Fruit fly (Drosophila melanogaster) whole organism, embryonic: ENCODE measurements around the gene CG4004.

ENCODE experiments used
- Abd-B ChIP-seq: fragments of 200-800 bp; sonication (Bioruptor generic); optimal IDR thresholded peaks from 2 replicates; lab custom pipeline; 2018; ENCODE audit warnings: missing biosample characterization, mild to moderate bottlenecking, missing genetic modification characterization, moderate library complexity
- CG10366 ChIP-seq: fragments of 200-800 bp; sonication (Bioruptor generic); IDR thresholded peaks from 2 replicates; pipeline ENCODE4 v1.3.6; 2022; ENCODE audit warnings: missing biosample characterization, missing genetic modification characterization
- CG11247 ChIP-seq: fragments of 200-800 bp; sonication (Bioruptor generic); IDR thresholded peaks from 2 replicates; pipeline ENCODE4 v1.3.6; 2022; ENCODE audit warnings: missing biosample characterization, missing genetic modification characterization
- CG12219 ChIP-seq: fragments of 200-800 bp; sonication (Bioruptor generic); optimal IDR thresholded peaks from 3 replicates; lab custom pipeline; 2018; ENCODE audit warnings: missing biosample characterization, mild to moderate bottlenecking, missing genetic modification characterization
- CG15011 ChIP-seq: fragments of 200-800 bp; sonication (Bioruptor generic); optimal IDR thresholded peaks from 3 replicates; lab custom pipeline; 2018; ENCODE audit warnings: missing biosample characterization, mild to moderate bottlenecking, missing genetic modification characterization
- CG15514 ChIP-seq: fragments of 200-800 bp; sonication (Bioruptor generic); optimal IDR thresholded peaks from 3 replicates; lab custom pipeline; 2017; ENCODE audit warnings: missing biosample characterization, missing genetic modification characterization, mild to moderate bottlenecking, moderate library complexity, missing genetic modification reagents
- CG1603 ChIP-seq: fragments of 200-800 bp; sonication (Bioruptor generic); optimal IDR thresholded peaks from 2 replicates; lab custom pipeline; 2019; ENCODE audit warnings: missing biosample characterization, mild to moderate bottlenecking, missing genetic modification characterization, moderate library complexity
- CG1647 ChIP-seq: fragments of 200-800 bp; sonication (Bioruptor generic); optimal IDR thresholded peaks from 3 replicates; lab custom pipeline; 2016; ENCODE audit warnings: missing biosample characterization, missing genetic modification characterization
- CG2199 ChIP-seq: fragments of 200-800 bp; sonication (Bioruptor generic); IDR thresholded peaks from 3 replicates; pipeline ENCODE4 v1.3.6; 2022; ENCODE audit warnings: missing biosample characterization, missing genetic modification characterization
- CG33213 ChIP-seq: fragments of 200-800 bp; sonication (Bioruptor generic); optimal IDR thresholded peaks from 3 replicates; lab custom pipeline; 2016; ENCODE audit warnings: missing biosample characterization, missing genetic modification characterization
- CG4360 ChIP-seq: fragments of 200-800 bp; sonication (Bioruptor generic); IDR thresholded peaks from 2 replicates; pipeline ENCODE4 v1.3.6; 2022; ENCODE audit warnings: missing biosample characterization, missing genetic modification characterization
- CG4404 ChIP-seq: fragments of 200-800 bp; sonication (Bioruptor generic); IDR thresholded peaks from 2 replicates; pipeline ENCODE4 v1.3.6; 2022; ENCODE audit warnings: missing biosample characterization, missing genetic modification characterization
- CG4617 ChIP-seq: fragments of 200-800 bp; sonication (Bioruptor generic); optimal IDR thresholded peaks from 3 replicates; lab custom pipeline; 2016; ENCODE audit warnings: missing biosample characterization, missing genetic modification characterization, borderline replicate concordance
- CG4730 ChIP-seq: fragments of 200-800 bp; sonication (Bioruptor generic); IDR thresholded peaks from 2 replicates; pipeline ENCODE4 v1.3.6; 2022; ENCODE audit warnings: missing biosample characterization, missing genetic modification characterization
- CG6654 ChIP-seq: fragments of 200-800 bp; sonication (Bioruptor generic); optimal IDR thresholded peaks from 2 replicates; lab custom pipeline; 2017; ENCODE audit warnings: missing biosample characterization, mild to moderate bottlenecking, missing genetic modification characterization
- CG7357 ChIP-seq: fragments of 200-800 bp; sonication (Bioruptor generic); IDR thresholded peaks from 3 replicates; pipeline ENCODE4 v1.3.6; 2022; ENCODE audit warnings: missing biosample characterization, missing genetic modification characterization
- CG7928 ChIP-seq: fragments of 200-800 bp; sonication (Bioruptor generic); optimal IDR thresholded peaks from 2 replicates; lab custom pipeline; 2017; ENCODE audit warnings: missing biosample characterization, mild to moderate bottlenecking, missing genetic modification characterization
- CG7963 ChIP-seq: fragments of 200-800 bp; sonication (Bioruptor generic); IDR thresholded peaks from 3 replicates; pipeline ENCODE4 v1.3.6; 2022; ENCODE audit warnings: missing biosample characterization, missing genetic modification characterization; ENCODE audit not compliant: partially characterized antibody
- CG8290 ChIP-seq, 3 experiments: fragments of 200-800 bp; sonication (Bioruptor generic); optimal IDR thresholded peaks; 2 replicates each; lab custom pipeline; 2016 to 2019; ENCODE audit warnings: missing biosample characterization in 3 of 3, missing genetic modification characterization in 3 of 3, mild to moderate bottlenecking in 2 of 3, moderate library complexity in 1 of 3
- CG8388 ChIP-seq: fragments of 200-800 bp; sonication (Bioruptor generic); optimal IDR thresholded peaks from 2 replicates; lab custom pipeline; 2019; ENCODE audit warnings: missing biosample characterization, mild to moderate bottlenecking, missing genetic modification characterization, moderate library complexity
- CG9727 ChIP-seq: fragments of 200-800 bp; sonication (Bioruptor generic); optimal IDR thresholded peaks from 3 replicates; lab custom pipeline; 2017; ENCODE audit warnings: missing biosample characterization, mild to moderate bottlenecking, missing genetic modification characterization
- CoRest ChIP-seq: fragments of 200-800 bp; sonication (Bioruptor generic); optimal IDR thresholded peaks from 3 replicates; lab custom pipeline; 2018; ENCODE audit warnings: missing biosample characterization, mild to moderate bottlenecking, missing genetic modification characterization, moderate library complexity
- Doc2 ChIP-seq: fragments of 200-800 bp; sonication (Bioruptor generic); IDR thresholded peaks from 2 replicates; pipeline ENCODE4 v1.3.6; 2022; ENCODE audit warnings: missing biosample characterization, missing genetic modification characterization
- HLHmδ ChIP-seq: fragments of 200-800 bp; sonication (Bioruptor generic); optimal IDR thresholded peaks from 2 replicates; lab custom pipeline; 2018; ENCODE audit warnings: missing biosample characterization, mild to moderate bottlenecking, missing genetic modification characterization, moderate library complexity
- Hand ChIP-seq: fragments of 200-800 bp; sonication (Bioruptor generic); optimal IDR thresholded peaks from 2 replicates; lab custom pipeline; 2017; ENCODE audit warnings: mild to moderate bottlenecking, missing biosample characterization, missing genetic modification reagents, missing genetic modification characterization
- NfI ChIP-seq: fragments of 200-800 bp; sonication (Bioruptor generic); optimal IDR thresholded peaks from 3 replicates; lab custom pipeline; 2018; ENCODE audit warnings: missing biosample characterization, mild to moderate bottlenecking, missing genetic modification characterization, moderate library complexity
- Side ChIP-seq: fragments of 200-800 bp; sonication (Bioruptor generic); optimal IDR thresholded peaks from 2 replicates; lab custom pipeline; 2016; ENCODE audit warnings: missing biosample characterization, missing genetic modification characterization
- btn ChIP-seq: fragments of 200-800 bp; sonication (Bioruptor generic); optimal IDR thresholded peaks from 2 replicates; lab custom pipeline; 2016; ENCODE audit warnings: missing biosample characterization, missing genetic modification characterization
- ci ChIP-seq: fragments of 200-800 bp; sonication (Bioruptor generic); IDR thresholded peaks from 3 replicates; pipeline ENCODE4 v1.3.6; 2022; ENCODE audit warnings: missing biosample characterization, missing genetic modification characterization
- disco-r ChIP-seq: fragments of 200-800 bp; sonication (Bioruptor generic); optimal IDR thresholded peaks from 2 replicates; lab custom pipeline; 2016; ENCODE audit warnings: missing biosample characterization, missing genetic modification characterization
- dmrt99B ChIP-seq: fragments of 200-800 bp; sonication (Bioruptor generic); optimal IDR thresholded peaks from 2 replicates; lab custom pipeline; 2018; ENCODE audit warnings: missing biosample characterization, mild to moderate bottlenecking, missing genetic modification characterization, moderate library complexity
- dysf ChIP-seq: fragments of 200-800 bp; sonication (Bioruptor generic); IDR thresholded peaks from 3 replicates; pipeline ENCODE4 v1.3.6; 2022; ENCODE audit warnings: missing biosample characterization, missing genetic modification characterization
- esg ChIP-seq: fragments of 200-800 bp; sonication (Bioruptor generic); conservative IDR thresholded peaks from 2 replicates; pipeline ENCODE4 v1.3.6; 2022; ENCODE audit warnings: missing biosample characterization, missing genetic modification characterization
- grau ChIP-seq: fragments of 200-800 bp; optimal IDR thresholded peaks from 3 replicates; lab custom pipeline; 2019; ENCODE audit warnings: missing biosample characterization, mild to moderate bottlenecking, missing genetic modification characterization, moderate library complexity
- insv ChIP-seq, 2 experiments: fragments of 200-800 bp; sonication (Bioruptor generic); optimal IDR thresholded peaks; 3 replicates each; lab custom pipeline; 2016 to 2018; ENCODE audit warnings: missing biosample characterization in 2 of 2, missing genetic modification characterization in 2 of 2
- jing ChIP-seq: fragments of 200-800 bp; sonication (Bioruptor generic); optimal IDR thresholded peaks from 2 replicates; lab custom pipeline; 2018; ENCODE audit warnings: missing biosample characterization, mild to moderate bottlenecking, missing genetic modification characterization
- jumu ChIP-seq: fragments of 200-800 bp; sonication (Bioruptor generic); optimal IDR thresholded peaks from 3 replicates; lab custom pipeline; 2016; ENCODE audit warnings: missing biosample characterization, missing genetic modification characterization
- ken ChIP-seq: fragments of 200-800 bp; sonication (Bioruptor generic); IDR thresholded peaks from 3 replicates; pipeline ENCODE4 v1.3.6; 2022; ENCODE audit warnings: missing biosample characterization, missing genetic modification characterization
- knrl ChIP-seq: fragments of 200-800 bp; sonication (Bioruptor generic); IDR thresholded peaks from 3 replicates; pipeline ENCODE4 v1.3.6; 2022; ENCODE audit warnings: missing biosample characterization, missing genetic modification characterization; ENCODE audit not compliant: partially characterized antibody
- nau ChIP-seq: fragments of 200-800 bp; sonication (Bioruptor generic); optimal IDR thresholded peaks from 3 replicates; lab custom pipeline; 2017; ENCODE audit warnings: missing biosample characterization, mild to moderate bottlenecking, missing genetic modification characterization, missing genetic modification reagents
- pb ChIP-seq: fragments of 200-800 bp; sonication (Bioruptor generic); optimal IDR thresholded peaks from 3 replicates; lab custom pipeline; 2016; ENCODE audit warnings: missing biosample characterization, missing genetic modification characterization
- peb ChIP-seq: fragments of 200-800 bp; sonication (Bioruptor generic); IDR thresholded peaks from 2 replicates; pipeline ENCODE4 v1.3.6; 2022; ENCODE audit warnings: missing biosample characterization, missing genetic modification characterization
- pros ChIP-seq: fragments of 200-800 bp; sonication (Bioruptor generic); optimal IDR thresholded peaks from 3 replicates; lab custom pipeline; 2019; ENCODE audit warnings: missing biosample characterization, mild to moderate bottlenecking, missing genetic modification characterization, moderate library complexity
- ro ChIP-seq: fragments of 200-800 bp; sonication (Bioruptor generic); IDR thresholded peaks from 2 replicates; pipeline ENCODE4 v1.3.6; 2022; ENCODE audit warnings: missing biosample characterization, missing genetic modification characterization
- run ChIP-seq: fragments of 200-800 bp; sonication (Bioruptor generic); optimal IDR thresholded peaks from 3 replicates; lab custom pipeline; 2018; ENCODE audit warnings: missing biosample characterization, mild to moderate bottlenecking, missing genetic modification characterization
- salm ChIP-seq: fragments of 200-800 bp; sonication (Bioruptor generic); optimal IDR thresholded peaks from 2 replicates; lab custom pipeline; 2018; ENCODE audit warnings: missing biosample characterization, mild to moderate bottlenecking, missing genetic modification characterization
- sc ChIP-seq, 3 experiments: fragments of >200 bp in 2 of 3; fragments of 200-800 bp in 1 of 3; sonication (Bioruptor generic) in 1 of 3; optimal IDR thresholded peaks; 2 replicates in 2 of 3; 3 replicates in 1 of 3; lab custom pipeline; 2017; ENCODE audit warnings: mild to moderate bottlenecking in 1 of 3, missing biosample characterization in 1 of 3, missing genetic modification characterization in 1 of 3, missing genetic modification reagents in 1 of 3
- sd ChIP-seq: fragments of 200-800 bp; sonication (Bioruptor generic); optimal IDR thresholded peaks from 3 replicates; lab custom pipeline; 2018; ENCODE audit warnings: missing biosample characterization, mild to moderate bottlenecking, missing genetic modification characterization, moderate library complexity
- stc ChIP-seq: fragments of 200-800 bp; sonication (Bioruptor generic); IDR thresholded peaks from 2 replicates; pipeline ENCODE4 v1.3.6; 2022; ENCODE audit warnings: missing biosample characterization, missing genetic modification characterization
- trem ChIP-seq: fragments of 200-800 bp; optimal IDR thresholded peaks from 3 replicates; lab custom pipeline; 2019; ENCODE audit warnings: missing biosample characterization, mild to moderate bottlenecking, missing genetic modification characterization, moderate library complexity
- vnd ChIP-seq: fragments of 200-800 bp; sonication (Bioruptor generic); IDR thresholded peaks from 3 replicates; pipeline ENCODE4 v1.3.6; 2022; ENCODE audit warnings: missing biosample characterization, missing genetic modification characterization; ENCODE audit not compliant: partially characterized antibody

The CG4004 gene

DNA sequence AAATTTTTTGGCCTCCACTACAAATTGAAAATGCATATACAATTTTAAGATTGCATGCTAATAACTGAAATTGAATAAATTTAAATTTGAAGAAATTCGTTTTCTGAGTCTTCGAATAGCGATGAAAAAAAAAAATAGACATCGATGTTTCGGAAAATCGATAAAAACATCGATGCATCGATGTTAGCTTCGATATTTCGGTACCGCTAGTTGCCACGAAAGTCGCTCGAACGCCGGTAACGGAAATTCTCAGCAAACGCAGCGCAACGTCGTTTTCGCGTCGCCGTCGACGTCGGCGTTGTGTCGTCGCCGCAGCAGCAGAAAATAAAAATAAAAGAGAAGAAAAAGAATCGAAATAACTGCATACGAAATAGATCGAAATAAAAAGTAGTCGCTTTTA, 21.1 kb downstream of the CG4004 start, which contains the start of gene Agpat1 (continued):
- TF ChIP-seq CG8388 (GFP tag; lab: Kevin White, UChicago) (no peak), CoRest (no peak), run (no peak), CG7928 (GFP tag; lab: Kevin White, UChicago) (no peak), grau (no peak), Hand (GFP tag; lab: Kevin White, UChicago) (no peak), disco-r (GFP tag; lab: Kevin White, UChicago) (no peak), nau (GFP tag; lab: Kevin White, UChicago) (no peak), CG7963 (GFP tag; lab: Robert Waterston, UW) (peak; percentile 83), CG7357 (GFP tag; lab: Robert Waterston, UW) (no peak), btn (GFP tag; lab: Kevin White, UChicago) (no peak), pros (GFP tag; lab: Kevin White, UChicago) (no peak), dysf (GFP tag; lab: Robert Waterston, UW) (no peak), CG4404 (GFP tag; lab: Robert Waterston, UW) (no peak), peb (GFP tag; lab: Robert Waterston, UW) (no peak), CG2199 (GFP tag; lab: Robert Waterston, UW) (no peak), CG1603 (tag; lab: Kevin White, UChicago) (no peak), esg (no peak), CG15514 (GFP tag; lab: Kevin White, UChicago) (no peak), Abd-B (GFP tag; lab: Kevin White, UChicago) (no peak), CG8290 (GFP tag; optimal IDR thresholded peaks at IDR 0.05; lab: Kevin White, UChicago) (no peak), CG8290 (tag; optimal IDR thresholded peaks at IDR 0.05; lab: Kevin White, UChicago) (no peak), Side (GFP tag; lab: Kevin White, UChicago) (no peak), vnd (GFP tag; lab: Robert Waterston, UW) (peak; percentile 68), dmrt99B (tag; lab: Kevin White, UChicago) (no peak), CG9727 (GFP tag; lab: Kevin White, UChicago) (no peak), ci (GFP tag; lab: Robert Waterston, UW) (no peak), NfI (no peak), CG11247 (GFP tag; lab: Robert Waterston, UW) (no peak), insv (GFP tag; optimal IDR thresholded peaks at IDR 0.05; lab: Kevin White, UChicago) (no peak), Doc2 (no peak), CG12219 (GFP tag; lab: Kevin White, UChicago) (no peak), salm (tag; lab: Kevin White, UChicago) (no peak), jumu (GFP tag; lab: Kevin White, UChicago) (no peak), sd (tag; lab: Kevin White, UChicago) (no peak), knrl (peak; percentile 76), CG15011 (no peak), ro (GFP tag; lab: Robert Waterston, UW) (no peak), CG4730 (GFP tag; lab: Robert Waterston, UW) (no peak), CG6654 (GFP tag; lab: Kevin White, UChicago) (no peak), trem (tag; lab: Kevin White, UChicago) (no peak), CG4360 (GFP tag; lab: Robert Waterston, UW) (no peak), jing (no peak), HLHmδ (GFP tag; lab: Kevin White, UChicago) (no peak), CG10366 (no peak), CG33213 (GFP tag; lab: Kevin White, UChicago) (no peak), stc (GFP tag; lab: Robert Waterston, UW) (no peak), ken (GFP tag; lab: Robert Waterston, UW) (no peak), CG1647 (no peak), CG4617 (GFP tag; lab: Kevin White, UChicago) (no peak), sc (optimal IDR thresholded peaks at IDR 0.05; lab: Kevin White, UChicago) (no peak), sc (GFP tag; optimal IDR thresholded peaks at IDR 0.05; lab: Kevin White, UChicago) (no peak), pb (GFP tag; lab: Kevin White, UChicago) (no peak)
